Fruit fly (Drosophila melanogaster) whole organism, wandering third instar larva: ENCODE data around the gene cry.
A peak's percentile ranks its signal among the peaks of the same experiment; 100 is the strongest.

Source experiments
- HLH106 ChIP-seq: fragments of 200-800 bp; optimal IDR thresholded peaks from 3 replicates; lab custom pipeline; 2019; ENCODE audit warnings: missing biosample characterization, mild to moderate bottlenecking, missing genetic modification characterization, moderate library complexity
- Hr83 ChIP-seq: fragments of 200-300 bp; sonication (Bioruptor generic); optimal IDR thresholded peaks from 2 replicates; lab custom pipeline; 2016; ENCODE audit warnings: missing biosample characterization, mild to moderate bottlenecking, missing genetic modification characterization, moderate library complexity; ENCODE audit not compliant: poor library complexity, severe bottlenecking
- Myc ChIP-seq: fragments of >200 bp; optimal IDR thresholded peaks from 2 replicates; lab custom pipeline; 2017
- N ChIP-seq: fragments of >200 bp; optimal IDR thresholded peaks from 2 replicates; lab custom pipeline; 2018; ENCODE audit warnings: missing biosample characterization, missing external identifiers, missing genetic modification characterization
- Rel ChIP-seq, 2 experiments: fragments of 200-800 bp; sonication (Bioruptor generic) in 1 of 2; optimal IDR thresholded peaks; 2 replicates in 1 of 2; 3 replicates in 1 of 2; lab custom pipeline; 2016 to 2019; ENCODE audit warnings: mild to moderate bottlenecking in 2 of 2, missing biosample characterization in 2 of 2, missing genetic modification characterization in 2 of 2, moderate library complexity in 1 of 2
- Vsx2 ChIP-seq: fragments of 200-300, 225-300 bp; sonication (Bioruptor generic); optimal IDR thresholded peaks from 2 replicates; lab custom pipeline; 2018; ENCODE audit warnings: missing biosample characterization, missing genetic modification characterization; ENCODE audit not compliant: partially characterized antibody
- br ChIP-seq: fragments of 200-800 bp; sonication (Bioruptor generic); optimal IDR thresholded peaks from 2 replicates; lab custom pipeline; 2016; ENCODE audit warnings: missing biosample characterization, missing genetic modification characterization
- h ChIP-seq: fragments of 200-800 bp; sonication (Bioruptor generic); optimal IDR thresholded peaks from 3 replicates; lab custom pipeline; 2016; ENCODE audit warnings: missing biosample characterization, mild to moderate bottlenecking, missing genetic modification characterization
- psq ChIP-seq: fragments of 200-800 bp; sonication (Bioruptor generic); optimal IDR thresholded peaks from 3 replicates; lab custom pipeline; 2017; ENCODE audit warnings: missing biosample characterization, mild to moderate bottlenecking, missing genetic modification characterization, moderate library complexity
- sage ChIP-seq: fragments of 200-800 bp; sonication (Bioruptor generic); optimal IDR thresholded peaks from 2 replicates; lab custom pipeline; 2016; ENCODE audit warnings: missing biosample characterization, mild to moderate bottlenecking, missing genetic modification characterization
- sv ChIP-seq: fragments of 200-800 bp; sonication (Bioruptor generic); optimal IDR thresholded peaks from 3 replicates; lab custom pipeline; 2016; ENCODE audit warnings: missing biosample characterization, missing genetic modification characterization
- usp ChIP-seq: fragments of >200 bp; optimal IDR thresholded peaks from 2 replicates; lab custom pipeline; 2017; ENCODE audit warnings: missing biosample characterization, missing genetic modification characterization

DNA sequence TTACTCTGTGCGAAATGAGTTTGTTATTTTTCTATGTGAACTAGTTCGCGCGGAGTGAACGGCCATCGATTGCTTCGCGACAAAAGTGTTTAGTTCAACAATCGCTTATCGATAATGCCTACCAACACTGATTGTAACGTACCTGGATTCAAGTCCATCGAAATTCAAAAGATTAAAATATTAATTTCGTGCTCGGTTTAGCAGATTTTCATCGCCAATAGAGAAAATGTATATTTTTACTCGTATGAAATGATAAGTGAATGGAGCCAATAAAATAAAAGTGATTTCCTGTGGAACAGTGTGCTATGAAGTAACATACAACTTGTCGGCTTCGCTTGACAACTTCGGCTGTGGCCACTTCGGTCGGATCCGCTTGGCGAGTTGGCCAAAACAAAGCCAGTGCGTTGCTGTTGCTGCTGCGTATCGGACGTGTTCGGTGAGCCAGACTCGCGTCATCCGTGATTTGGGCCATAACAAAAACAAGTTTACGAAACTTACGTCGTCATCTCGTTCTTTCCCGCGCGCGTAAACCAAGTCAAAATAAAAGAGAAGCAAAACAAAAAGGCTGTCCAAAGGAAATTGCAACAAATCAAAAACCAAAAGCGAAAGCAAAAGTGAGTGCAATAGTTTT is 31.6 kb upstream of the cry start, which contains the start of the genes CG5555 and myd:
- TF ChIP-seq h (GFP tag; lab: Kevin White, UChicago) (peak; percentile 82), usp (GFP tag; lab: Kevin White, UChicago) (no peak), psq (peak; percentile 77), Hr83 (GFP tag; lab: Kevin White, UChicago) (no peak), Rel (GFP tag; optimal IDR thresholded peaks at IDR 0.05; lab: Kevin White, UChicago) (no peak), Rel (tag; optimal IDR thresholded peaks at IDR 0.05; lab: Kevin White, UChicago) (peak; percentile 39), sage (GFP tag; lab: Kevin White, UChicago) (peak; percentile 30), Vsx2 (peak; percentile 20), br (GFP tag; lab: Kevin White, UChicago) (peak; percentile 64), sv (GFP tag; lab: Kevin White, UChicago) (peak; percentile 10), N (GFP tag; lab: Kevin White, UChicago) (no peak), Myc (no peak), HLH106 (tag; lab: Kevin White, UChicago) (peak; percentile 52)
